Worm (Caenorhabditis elegans) whole organism, young adult: ENCODE measurements around the gene T10G3.2.

Experiments used
- B0035.1 ChIP-seq: sonication (generic microtip); optimal IDR thresholded peaks from 2 replicates; lab custom pipeline; 2016; ENCODE audit warnings: missing genetic modification characterization, mild to moderate bottlenecking, missing compliant biosample characterization, missing genotype, missing genetic modification reagents
- C06A6.2 ChIP-seq: fragments of 200-800 bp; sonication (Bioruptor generic); conservative IDR thresholded peaks from 2 replicates; pipeline ENCODE4 v1.3.6; 2022; ENCODE audit warnings: missing genetic modification characterization, missing compliant biosample characterization
- C17E4.6 ChIP-seq: fragments of 200-800 bp; sonication (Bioruptor generic); IDR thresholded peaks from 2 replicates; pipeline ENCODE4 v1.3.6; 2022; ENCODE audit warnings: missing genetic modification reagents, missing genetic modification characterization, missing compliant biosample characterization
- F10E7.11 ChIP-seq: sonication (generic microtip); optimal IDR thresholded peaks from 2 replicates; lab custom pipeline; 2017; ENCODE audit warnings: mild to moderate bottlenecking, missing genetic modification characterization, moderate library complexity, missing compliant biosample characterization
- F39B2.1 ChIP-seq: fragments of 200-800 bp; sonication (Bioruptor generic); IDR thresholded peaks from 2 replicates; pipeline ENCODE4 v1.3.6; 2022; ENCODE audit warnings: missing genetic modification reagents, missing genetic modification characterization, missing compliant biosample characterization
- F49E8.2 ChIP-seq: sonication (generic microtip); optimal IDR thresholded peaks from 3 replicates; lab custom pipeline; 2017; ENCODE audit warnings: missing genetic modification characterization, mild to moderate bottlenecking, missing compliant biosample characterization, antibody characterized with exemption, moderate library complexity; ENCODE audit not compliant: insufficient read depth
- F57C9.4 ChIP-seq: sonication (generic microtip); optimal IDR thresholded peaks from 2 replicates; lab custom pipeline; 2017; ENCODE audit warnings: mild to moderate bottlenecking, missing genetic modification characterization, missing compliant biosample characterization
- T07F8.4 ChIP-seq: sonication (generic microtip); optimal IDR thresholded peaks from 2 replicates; lab custom pipeline; 2016; ENCODE audit warnings: mild to moderate bottlenecking, missing genetic modification characterization, moderate library complexity, missing compliant biosample characterization
- Y53F4B.3 ChIP-seq: fragments of 200-800 bp; sonication (Bioruptor generic); IDR thresholded peaks from 2 replicates; pipeline ENCODE4 v1.3.6; 2022; ENCODE audit warnings: missing genetic modification reagents, missing genetic modification characterization, missing compliant biosample characterization
- Y56A3A.18 ChIP-seq: fragments of 200-800 bp; sonication (Bioruptor generic); IDR thresholded peaks from 2 replicates; pipeline ENCODE4 v1.3.6; 2022; ENCODE audit warnings: missing genetic modification reagents, missing genetic modification characterization, missing compliant biosample characterization
- ZK185.1 ChIP-seq: sonication (generic microtip); optimal IDR thresholded peaks from 2 replicates; lab custom pipeline; 2016; ENCODE audit warnings: mild to moderate bottlenecking, missing genetic modification characterization, missing compliant biosample characterization; ENCODE audit not compliant: poor library complexity, severe bottlenecking
- ama-1 ChIP-seq, 3 experiments: fragments of 150-350 bp in 1 of 3; sonication (generic microtip) in 2 of 3; optimal IDR thresholded peaks; 2 replicates each; lab custom pipeline; 2014 to 2018; ENCODE audit warnings: missing biosample characterization in 2 of 3, missing genetic modification characterization in 2 of 3, missing genetic modification reagents in 2 of 3
- atf-7 ChIP-seq: sonication (generic microtip); optimal IDR thresholded peaks from 2 replicates; lab custom pipeline; 2017; ENCODE audit warnings: mild to moderate bottlenecking, missing genetic modification characterization, missing compliant biosample characterization
- ceh-100 ChIP-seq: fragments of 200-800 bp; sonication (Bioruptor generic); IDR thresholded peaks from 2 replicates; pipeline ENCODE4 v1.3.6; 2022; ENCODE audit warnings: missing genetic modification reagents, missing genetic modification characterization, missing compliant biosample characterization
- ceh-27 ChIP-seq: fragments of 200-800 bp; sonication (Bioruptor generic); optimal IDR thresholded peaks from 2 replicates; lab custom pipeline; 2018; ENCODE audit warnings: mild to moderate bottlenecking, missing genetic modification characterization, moderate library complexity, missing compliant biosample characterization
- ceh-79 ChIP-seq: sonication (generic microtip); optimal IDR thresholded peaks from 2 replicates; lab custom pipeline; 2017; ENCODE audit warnings: mild to moderate bottlenecking, missing genetic modification characterization, missing compliant biosample characterization
- ceh-91 ChIP-seq: fragments of 200-800 bp; sonication (Bioruptor generic); IDR thresholded peaks from 2 replicates; pipeline ENCODE4 v1.3.6; 2022; ENCODE audit warnings: missing genetic modification reagents, missing genetic modification characterization, missing compliant biosample characterization
- die-1 ChIP-seq: sonication (generic microtip); optimal IDR thresholded peaks from 2 replicates; lab custom pipeline; 2016; ENCODE audit warnings: missing genotype, mild to moderate bottlenecking, missing genetic modification characterization, missing compliant biosample characterization
- egl-18 ChIP-seq: fragments of 200-800 bp; sonication (Bioruptor generic); IDR thresholded peaks from 2 replicates; pipeline ENCODE4 v1.3.6; 2022; ENCODE audit warnings: missing genetic modification reagents, missing genetic modification characterization, missing compliant biosample characterization
- egrh-3 ChIP-seq: fragments of 200-800 bp; sonication (Bioruptor generic); IDR thresholded peaks from 2 replicates; pipeline ENCODE4 v1.3.6; 2022; ENCODE audit warnings: missing genetic modification reagents, missing genetic modification characterization, missing compliant biosample characterization
- hlh-26 ChIP-seq: fragments of 200-800 bp; sonication (Bioruptor generic); conservative IDR thresholded peaks from 2 replicates; pipeline ENCODE4 v1.3.6; 2022; ENCODE audit warnings: missing genetic modification reagents, missing genetic modification characterization, missing compliant biosample characterization
- hrde-1 ChIP-seq: sonication (generic microtip); optimal IDR thresholded peaks from 2 replicates; lab custom pipeline; 2016; ENCODE audit warnings: missing genetic modification characterization, mild to moderate bottlenecking, missing compliant biosample characterization, moderate library complexity, missing genotype, missing genetic modification reagents, borderline replicate concordance
- lag-1 ChIP-seq: fragments of 200-800 bp; sonication (Bioruptor generic); IDR thresholded peaks from 2 replicates; pipeline ENCODE4 v1.3.6; 2022; ENCODE audit warnings: missing genetic modification reagents, missing genetic modification characterization, missing compliant biosample characterization
- let-526 ChIP-seq: fragments of 200-800 bp; sonication (Bioruptor generic); IDR thresholded peaks from 2 replicates; pipeline ENCODE4 v1.3.6; 2022; ENCODE audit warnings: missing genetic modification reagents, missing genetic modification characterization, missing compliant biosample characterization
- let-607 ChIP-seq, 2 experiments: fragments of 200-800 bp in 1 of 2; sonication (Bioruptor generic) in 1 of 2; sonication (generic microtip) in 1 of 2; optimal IDR thresholded peaks; 2 replicates each; lab custom pipeline; 2016 to 2018; ENCODE audit warnings: mild to moderate bottlenecking in 2 of 2, missing compliant biosample characterization in 2 of 2, missing genetic modification characterization in 2 of 2, moderate library complexity in 2 of 2, missing genotype in 1 of 2
- lin-26 ChIP-seq: fragments of 200-800 bp; sonication (Bioruptor generic); IDR thresholded peaks from 2 replicates; pipeline ENCODE4 v1.3.6; 2022; ENCODE audit warnings: missing genetic modification reagents, missing genetic modification characterization, missing compliant biosample characterization
- lin-40 ChIP-seq: sonication (generic microtip); optimal IDR thresholded peaks from 2 replicates; lab custom pipeline; 2016; ENCODE audit warnings: missing genetic modification characterization, mild to moderate bottlenecking, missing compliant biosample characterization, missing genotype, missing genetic modification reagents
- lsl-1 ChIP-seq: fragments of 200-800 bp; sonication (Bioruptor generic); optimal IDR thresholded peaks from 2 replicates; lab custom pipeline; 2018; ENCODE audit warnings: mild to moderate bottlenecking, missing genetic modification characterization, moderate library complexity, missing compliant biosample characterization
- mel-28 ChIP-seq: sonication (generic microtip); optimal IDR thresholded peaks from 2 replicates; lab custom pipeline; 2016; ENCODE audit warnings: borderline replicate concordance, mild to moderate bottlenecking, missing genetic modification characterization, missing compliant biosample characterization
- mes-4 ChIP-seq: sonication (generic microtip); optimal IDR thresholded peaks from 2 replicates; lab custom pipeline; 2016; ENCODE audit warnings: missing genotype, missing genetic modification characterization, missing compliant biosample characterization
- mxl-1 ChIP-seq: sonication (generic microtip); optimal IDR thresholded peaks from 2 replicates; lab custom pipeline; 2016; ENCODE audit warnings: missing genetic modification characterization, missing compliant biosample characterization
- pbrm-1 ChIP-seq: fragments of 200-800 bp; sonication (Bioruptor generic); IDR thresholded peaks from 2 replicates; pipeline ENCODE4 v1.3.6; 2022; ENCODE audit warnings: missing genetic modification reagents, missing genetic modification characterization, missing compliant biosample characterization
- rcor-1 ChIP-seq: fragments of 200-800 bp; sonication (Bioruptor generic); IDR thresholded peaks from 2 replicates; pipeline ENCODE4 v1.3.6; 2022; ENCODE audit warnings: missing genetic modification reagents, missing genetic modification characterization, missing compliant biosample characterization
- rec-8 ChIP-seq, 2 experiments: sonication (generic microtip); optimal IDR thresholded peaks; 2 replicates each; lab custom pipeline; 2016; ENCODE audit warnings: mild to moderate bottlenecking in 2 of 2, missing genetic modification characterization in 2 of 2, missing genetic modification reagents in 2 of 2, missing genotype in 2 of 2, missing biosample characterization in 1 of 2, missing compliant biosample characterization in 1 of 2, moderate library complexity in 1 of 2
- rpc-1 ChIP-seq, 2 experiments: fragments of 150-350 bp in 1 of 2; sonication (generic microtip) in 1 of 2; optimal IDR thresholded peaks; 2 replicates each; lab custom pipeline; 2014 to 2018; ENCODE audit warnings: missing biosample characterization in 1 of 2, missing genetic modification characterization in 1 of 2, missing genetic modification reagents in 1 of 2, missing genotype in 1 of 2
- sdz-38 ChIP-seq: sonication (generic microtip); optimal IDR thresholded peaks from 2 replicates; lab custom pipeline; 2016; ENCODE audit warnings: missing genotype, missing genetic modification characterization, missing compliant biosample characterization
- sea-2 ChIP-seq: fragments of 200-800 bp; sonication (Bioruptor generic); IDR thresholded peaks from 2 replicates; pipeline ENCODE4 v1.3.6; 2022; ENCODE audit warnings: missing genetic modification characterization, missing compliant biosample characterization
- snpc-3.4 ChIP-seq: sonication (generic microtip); optimal IDR thresholded peaks from 2 replicates; lab custom pipeline; 2017; ENCODE audit warnings: missing genetic modification characterization, mild to moderate bottlenecking, missing compliant biosample characterization, antibody characterized with exemption, moderate library complexity, missing genotype, missing genetic modification reagents
- tbp1 ChIP-seq: fragments of 200-800 bp; sonication (Bioruptor generic); optimal IDR thresholded peaks from 2 replicates; lab custom pipeline; 2018; ENCODE audit warnings: mild to moderate bottlenecking, missing genetic modification characterization, missing compliant biosample characterization
- tbx-9 ChIP-seq: sonication (generic microtip); optimal IDR thresholded peaks from 2 replicates; lab custom pipeline; 2016; ENCODE audit warnings: borderline replicate concordance, missing genetic modification characterization, inconsistent platforms, missing compliant biosample characterization
- xnd-1 ChIP-seq: sonication (generic microtip); optimal IDR thresholded peaks from 2 replicates; lab custom pipeline; 2016; ENCODE audit warnings: missing genotype, missing genetic modification reagents, missing genetic modification characterization, missing compliant biosample characterization
- ztf-26 ChIP-seq: sonication (generic microtip); optimal IDR thresholded peaks from 2 replicates; lab custom pipeline; 2017; ENCODE audit warnings: missing genetic modification characterization, missing compliant biosample characterization

T10G3.2 gene

DNA sequence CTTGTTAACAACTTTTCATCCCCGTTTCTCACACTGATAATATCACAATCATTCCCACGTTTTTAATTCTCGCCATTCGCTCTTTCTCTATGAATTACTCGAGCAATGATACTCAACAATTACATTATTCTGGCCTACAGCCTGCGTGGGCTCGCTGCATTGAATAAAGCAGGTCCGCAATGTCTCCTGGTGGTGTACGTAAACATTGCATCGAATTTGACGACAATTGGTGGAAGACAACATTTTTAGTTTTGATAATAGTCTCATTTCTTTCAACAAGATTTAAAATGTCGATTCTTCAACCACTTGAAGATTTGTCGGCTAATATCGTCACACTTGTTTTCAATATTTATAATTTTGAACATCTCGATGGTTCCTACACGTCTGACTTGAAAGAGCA, 20.3 kb downstream of the T10G3.2 start, which contains the start of gene bath-39:
Gene bath-39 (plus strand): TSS at position 137 of the 400 bp plus-strand sequence.
- no peak for TF ChIP-seq F10E7.11
- no peak for TF ChIP-seq lin-40 (tag; lab: Kevin White, UChicago)
- TF ChIP-seq snpc-3.4 (tag; lab: Kevin White, UChicago), result no peak
- TF ChIP-seq B0035.1 (tag; lab: Kevin White, UChicago), result no peak
- TF ChIP-seq ceh-79 (tag; lab: Kevin White, UChicago), result no peak
- no peak for TF ChIP-seq C06A6.2
- no peak for TF ChIP-seq ZK185.1 (tag; lab: Kevin White, UChicago)
- no peak for TF ChIP-seq let-526
- no peak for TF ChIP-seq rec-8 (tag; optimal IDR thresholded peaks at IDR 0.05; lab: Kevin White, UChicago)
- no peak for TF ChIP-seq egl-18 (GFP tag; lab: Robert Waterston, UW)
- no peak for TF ChIP-seq hrde-1 (tag; lab: Kevin White, UChicago)
- TF ChIP-seq rcor-1 (GFP tag; lab: Robert Waterston, UW), result no peak
- TF ChIP-seq ama-1 (optimal IDR thresholded peaks at IDR 0.05; lab: Kevin White, UChicago), result no peak
- no peak for TF ChIP-seq ama-1 (GFP tag; optimal IDR thresholded peaks at IDR 0.05; lab: Kevin White, UChicago)

- TF ChIP-seq die-1, result no peak
- TF ChIP-seq lsl-1 (GFP tag; lab: Kevin White, UChicago), result no peak
Observed at ce11 chrV:13457858-13458257, 21.8 kb downstream of the T10G3.2 start, which contains the start of gene F25H9.2. Gene F25H9.2, plus strand, starts transcription at chrV:13458083.

- TF ChIP-seq sdz-38 (tag; lab: Kevin White, UChicago) (no peak), atf-7 (tag; lab: Kevin White, UChicago) (no peak), rec-8 (tag; optimal IDR thresholded peaks at IDR 0.05; lab: Kevin White, UChicago) (no peak), Y56A3A.18 (GFP tag; lab: Robert Waterston, UW) (no peak), pbrm-1 (GFP tag; lab: Robert Waterston, UW) (no peak), tbp1 (GFP tag; lab: Kevin White, UChicago) (no peak), T07F8.4 (tag; lab: Kevin White, UChicago) (no peak), lsl-1 (GFP tag; lab: Kevin White, UChicago) (no peak), F49E8.2 (no peak), ama-1 (optimal IDR thresholded peaks at IDR 0.05; lab: Kevin White, UChicago) (no peak), ama-1 (GFP tag; optimal IDR thresholded peaks at IDR 0.05; lab: Kevin White, UChicago) (no peak), ztf-26 (tag; lab: Kevin White, UChicago) (no peak), ceh-91 (GFP tag; lab: Robert Waterston, UW) (no peak), ceh-27 (GFP tag; lab: Kevin White, UChicago) (no peak), hrde-1 (tag; lab: Kevin White, UChicago) (no peak), let-607 (tag; optimal IDR thresholded peaks at IDR 0.05; lab: Kevin White, UChicago) (no peak), F57C9.4 (no peak)
Observed at ce11 chrV:13455448-13455847, 24.2 kb downstream of the T10G3.2 start, which contains the start of gene lurp-3. Gene lurp-3, plus strand, starts transcription at chrV:13455748.

DNA sequence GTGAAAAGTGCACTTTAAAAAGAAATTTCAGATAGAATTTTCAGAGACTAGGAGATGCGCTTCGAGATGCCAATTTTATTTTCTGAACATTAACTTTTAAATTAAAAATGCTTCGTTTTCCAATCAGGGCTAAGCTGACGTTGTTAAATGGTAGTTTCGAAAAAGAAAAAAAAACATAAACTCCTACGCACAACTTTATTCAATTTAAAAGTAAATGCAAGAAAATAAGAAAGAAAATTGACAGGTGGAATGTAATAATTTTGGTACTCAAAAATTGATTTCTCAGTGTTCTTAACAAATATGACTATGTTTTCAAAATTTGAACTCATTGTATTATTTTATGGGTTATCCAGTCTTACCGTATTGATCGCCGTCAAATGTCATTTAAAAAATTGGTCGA, 26.3 kb downstream of the T10G3.2 start, which contains the start of gene lurp-2:
Gene lurp-2 (plus strand): TSS at position 301 of the 400 bp plus-strand sequence.
- TF ChIP-seq hlh-26 (GFP tag; lab: Robert Waterston, UW), result no peak
- no peak for TF ChIP-seq mel-28 (tag; lab: Kevin White, UChicago)
- no peak for TF ChIP-seq lin-26
- TF ChIP-seq C06A6.2, result no peak
- no peak for TF ChIP-seq ceh-100
- no peak for TF ChIP-seq lag-1 (GFP tag; lab: Robert Waterston, UW)
- no peak for TF ChIP-seq atf-7 (tag; lab: Kevin White, UChicago)
- no peak for TF ChIP-seq mes-4 (tag; lab: Kevin White, UChicago)
- TF ChIP-seq tbx-9, result no peak
- TF ChIP-seq F39B2.1 (GFP tag; lab: Robert Waterston, UW), result no peak
- TF ChIP-seq sea-2 (GFP tag; lab: Robert Waterston, UW), result no peak
- TF ChIP-seq egl-18 (GFP tag; lab: Robert Waterston, UW), result no peak
- no peak for TF ChIP-seq mxl-1 (tag; lab: Kevin White, UChicago)
- no peak for TF ChIP-seq xnd-1 (tag; lab: Kevin White, UChicago)
- TF ChIP-seq Y53F4B.3 (GFP tag; lab: Robert Waterston, UW), result no peak
- no peak for TF ChIP-seq rpc-1 (optimal IDR thresholded peaks at IDR 0.05; lab: Kevin White, UChicago)
- TF ChIP-seq rpc-1 (tag; optimal IDR thresholded peaks at IDR 0.05; lab: Kevin White, UChicago), result no peak
- no peak for TF ChIP-seq C17E4.6 (GFP tag; lab: Robert Waterston, UW)
- TF ChIP-seq egrh-3 (GFP tag; lab: Robert Waterston, UW), result no peak
